Worm (Caenorhabditis elegans): ENCODE measurements around the gene K09B11.4.

The K09B11.4 gene

DNA sequence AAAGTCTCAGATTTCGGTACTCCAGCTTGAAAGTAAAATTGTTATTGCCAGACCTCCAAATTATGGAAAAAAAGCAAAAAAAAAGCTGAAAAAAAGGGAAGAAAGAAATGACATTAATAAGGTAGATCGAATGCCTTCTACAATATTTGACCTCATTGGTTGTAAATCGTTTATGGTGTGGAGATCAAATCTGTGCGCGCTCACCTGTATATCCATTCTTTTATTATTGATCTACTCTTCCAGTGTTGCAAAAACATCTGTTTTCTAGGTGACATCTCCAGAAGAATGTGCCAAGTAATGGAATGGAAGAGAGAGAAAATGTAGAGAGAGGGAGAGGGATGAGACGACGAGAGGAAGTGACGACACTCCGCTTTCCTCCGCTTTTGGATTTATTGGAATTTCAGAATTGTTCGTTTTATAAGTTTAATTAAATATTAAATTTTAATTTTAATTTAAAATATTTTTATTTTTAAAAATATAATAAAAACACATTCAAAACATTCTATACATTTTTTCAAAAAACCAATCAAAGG, 13.5 kb upstream of the K09B11.4 start, which contains the start of the genes pik-1 and aptf-2 (continued):
- TF ChIP-seq ceh-91 (GFP tag; IDR thresholded peaks at IDR 0.05), result 0 out of 2 replicates have a peak, but pooled peaks have one; percentile 13
- no peak for TF ChIP-seq ztf-26 (tag; optimal IDR thresholded peaks at IDR 0.05)
- TF ChIP-seq hsf-1 (GFP tag; IDR thresholded peaks at IDR 0.05), result peak; percentile 70
- no peak for TF ChIP-seq lin-26 (GFP tag; IDR thresholded peaks at IDR 0.05)
- TF ChIP-seq mel-28 (tag; optimal IDR thresholded peaks at IDR 0.05; ENCODE audit: borderline replicate concordance), result no peak
- no peak for TF ChIP-seq let-526 (GFP tag; IDR thresholded peaks at IDR 0.05)
- no peak for TF ChIP-seq snpc-4 (GFP tag; optimal IDR thresholded peaks at IDR 0.05)
- TF ChIP-seq snpc-4 (tag; optimal IDR thresholded peaks at IDR 0.05), result peak in 1 of 4 experiments; percentile 10
- TF ChIP-seq xnd-1 (tag; optimal IDR thresholded peaks at IDR 0.05), result peak; percentile 58
- no peak for TF ChIP-seq nhr-27 (tag; optimal IDR thresholded peaks at IDR 0.05)
- no peak for TF ChIP-seq hrde-1 (tag; optimal IDR thresholded peaks at IDR 0.05; ENCODE audit: borderline replicate concordance)
- no peak for TF ChIP-seq nfya-1 (tag; optimal IDR thresholded peaks at IDR 0.05; ENCODE audit: borderline replicate concordance, insufficient read depth)
- TF ChIP-seq lag-1 (GFP tag; IDR thresholded peaks at IDR 0.05), result no peak
- no peak for TF ChIP-seq B0336.3 (GFP tag; IDR thresholded peaks at IDR 0.05)
- no peak for TF ChIP-seq F49E8.2 (tag; optimal IDR thresholded peaks at IDR 0.05; ENCODE audit: insufficient read depth)
- TF ChIP-seq aptf-2 (GFP tag; conservative IDR thresholded peaks at IDR 0.05), result no peak
- peak; percentile 13 for TF ChIP-seq lsl-1 (GFP tag; optimal IDR thresholded peaks at IDR 0.05)
- peak; percentile 45; the same call in 1 of the 2 replicates for TF ChIP-seq attf-3 (GFP tag; conservative IDR thresholded peaks at IDR 0.05)
- no peak for TF ChIP-seq lin-40 (tag; optimal IDR thresholded peaks at IDR 0.05)
- no peak for TF ChIP-seq Y95B8A.8 (GFP tag; IDR thresholded peaks at IDR 0.05)
- no peak for TF ChIP-seq B0261.1 (tag; optimal IDR thresholded peaks at IDR 0.05)
- TF ChIP-seq aptf-3 (GFP tag; IDR thresholded peaks at IDR 0.05), result no peak
- peak; percentile 48 for TF ChIP-seq D2030.7 (GFP tag; IDR thresholded peaks at IDR 0.05)
- no peak for TF ChIP-seq Y79H2A.3 (GFP tag; conservative IDR thresholded peaks at IDR 0.05)
- TF ChIP-seq nhr-80 (tag; optimal IDR thresholded peaks at IDR 0.05), result no peak
- no peak for TF ChIP-seq B0035.1 (tag; optimal IDR thresholded peaks at IDR 0.05)
- no peak for TF ChIP-seq ztf-3 (GFP tag; optimal IDR thresholded peaks at IDR 0.05)
- no peak for TF ChIP-seq repo-1 (tag; optimal IDR thresholded peaks at IDR 0.05)
- TF ChIP-seq F57C9.4 (tag; optimal IDR thresholded peaks at IDR 0.05), result no peak
- no peak for TF ChIP-seq Y67H2A.10 (GFP tag; conservative IDR thresholded peaks at IDR 0.05)
- TF ChIP-seq F33H1.4 (GFP tag; IDR thresholded peaks at IDR 0.05), result peak; percentile 21; the same call in 1 of the 2 replicates
- TF ChIP-seq madf-6 (GFP tag; IDR thresholded peaks at IDR 0.05), result peak; percentile 94
- TF ChIP-seq pha-4 (tag; optimal IDR thresholded peaks at IDR 0.05), result no peak
- no peak for TF ChIP-seq die-1 (tag; optimal IDR thresholded peaks at IDR 0.05)
- no peak for TF ChIP-seq T26A5.8 (tag; optimal IDR thresholded peaks at IDR 0.05)

DNA sequence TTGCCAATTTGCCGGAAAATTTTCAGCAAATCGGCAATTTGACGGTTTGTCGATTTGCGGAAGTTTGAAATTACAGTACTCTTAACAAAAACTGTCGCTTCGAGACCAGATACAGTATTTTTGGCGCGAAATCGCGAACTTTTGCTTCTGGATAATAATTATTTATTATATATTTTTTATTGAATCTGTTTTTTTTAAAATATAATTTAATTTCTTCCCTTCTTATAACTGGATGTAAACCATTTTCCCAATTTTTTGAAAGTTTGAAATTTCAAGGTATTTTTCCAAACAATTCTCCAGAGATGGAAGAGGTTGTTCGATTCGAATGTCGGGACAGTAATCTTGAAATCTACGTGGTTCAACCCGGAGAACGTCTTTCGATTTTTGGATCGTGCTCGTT, 7.1 kb upstream of the K09B11.4 start, which contains the start of gene nol-9:
Gene nol-9 (plus strand): TSS at position 301 of the 400 bp plus-strand sequence.
- TF ChIP-seq lsl-1 (GFP tag; optimal IDR thresholded peaks at IDR 0.05) (no peak), egl-18 (GFP tag; IDR thresholded peaks at IDR 0.05) (no peak), aptf-3 (GFP tag; IDR thresholded peaks at IDR 0.05) (no peak), ceh-58 (GFP tag; IDR thresholded peaks at IDR 0.05) (no peak), lin-54 (GFP tag; optimal IDR thresholded peaks at IDR 0.05) (no peak), nhr-90 (tag; optimal IDR thresholded peaks at IDR 0.05) (no peak), T07F8.4 (tag; optimal IDR thresholded peaks at IDR 0.05) (no peak), tbx-9 (tag; optimal IDR thresholded peaks at IDR 0.05; ENCODE audit: borderline replicate concordance) (no peak)

Data from whole organism, young adult.